Fruit fly (Drosophila melanogaster): ENCODE measurements around the gene CG17239.

CG17239 gene

DNA sequence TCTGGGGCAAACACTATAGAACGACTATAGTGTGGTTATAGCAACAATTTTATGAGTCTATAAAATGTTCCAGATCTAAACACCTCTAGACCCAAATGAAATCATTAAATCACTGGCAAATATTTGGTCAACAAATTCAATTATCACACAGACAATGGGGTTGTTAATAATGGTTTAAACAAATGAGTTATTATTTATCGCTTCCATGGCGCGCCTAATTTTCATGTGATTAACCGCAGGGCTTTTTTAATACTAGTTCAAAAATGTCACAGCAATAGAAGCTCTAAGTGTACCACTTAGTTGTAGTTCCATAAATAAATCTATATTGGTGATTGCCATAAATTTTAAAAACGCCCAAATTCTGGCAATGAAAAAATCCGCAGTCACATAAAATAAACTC lies 43.1 kb downstream of the CG17239 start, which contains the start of gene CG33124:
CG33124 (minus strand) TSS at position 101 of the 400 bp plus-strand sequence.
- no peak for TF ChIP-seq CG17801 (GFP tag; optimal IDR thresholded peaks at IDR 0.05; ENCODE audit: partially characterized antibody)

dm6 chr2L:2206066-2206465 lies 46.1 kb downstream of the CG17239 start, which contains the start of gene CG31668:
CG31668 (minus strand) TSS chr2L:2206166.
- no peak for TF ChIP-seq CG17801 (GFP tag; optimal IDR thresholded peaks at IDR 0.05; ENCODE audit: partially characterized antibody)

dm6 chr2L:2202853-2203717 lies 49.1 kb downstream of the CG17239 start:
- TF ChIP-seq CG17801 (GFP tag; optimal IDR thresholded peaks at IDR 0.05; ENCODE audit: partially characterized antibody): peak; percentile 57

DNA sequence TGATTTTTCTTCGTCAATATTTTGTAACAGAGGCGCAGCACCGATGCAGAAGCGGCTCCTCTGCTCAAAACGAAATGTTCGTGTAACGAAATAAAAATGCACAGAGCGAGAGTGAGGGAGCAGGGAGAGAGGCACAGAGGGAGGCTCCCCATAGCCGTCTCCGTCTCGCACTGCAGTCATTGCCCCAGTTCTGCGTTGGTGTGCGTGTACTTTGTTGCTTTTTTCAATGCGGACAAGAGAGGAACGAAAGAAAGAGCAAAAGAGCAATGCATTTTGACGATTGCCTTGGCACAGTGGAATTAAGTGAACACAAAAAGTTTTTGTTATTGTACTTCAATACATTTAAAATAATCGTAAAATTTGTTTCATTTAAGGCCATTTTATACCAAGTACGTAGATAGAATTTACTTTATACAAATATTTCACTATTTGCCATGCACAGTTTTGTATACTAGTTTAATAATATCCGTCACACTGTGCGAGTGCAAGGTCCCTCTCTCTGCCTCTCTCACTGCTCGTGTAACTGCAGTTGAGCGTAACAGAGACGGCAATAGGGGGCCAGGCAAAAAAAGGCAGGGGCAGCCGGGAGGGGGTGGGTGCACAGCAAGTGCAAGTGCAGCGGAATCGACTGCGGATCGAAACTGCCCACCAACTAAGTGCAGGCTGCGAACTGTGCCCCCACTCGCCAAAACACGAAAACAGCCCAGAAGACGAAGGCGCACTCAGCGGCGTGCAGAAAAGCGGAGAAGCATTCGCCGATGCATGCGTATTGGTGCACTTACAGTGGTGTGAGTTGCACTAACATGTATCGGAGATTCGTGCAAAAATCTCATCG lies 49.9 kb downstream of the CG17239 start:
- peak; percentile 100 for TF ChIP-seq CG17801 (GFP tag; optimal IDR thresholded peaks at IDR 0.05; ENCODE audit: partially characterized antibody)

Measured in ovary, adult (tissue).